Fruit fly (Drosophila melanogaster) whole organism, embryonic: ENCODE measurements around the gene Rpp20.

Experiments used
- ATbp ChIP-seq: fragments of 200-800 bp; sonication (Bioruptor generic); optimal IDR thresholded peaks from 2 replicates; lab custom pipeline; 2017; ENCODE audit warnings: missing biosample characterization, mild to moderate bottlenecking, missing genetic modification characterization, missing genetic modification reagents
- B-H2 ChIP-seq: fragments of 200-800 bp; sonication (Bioruptor generic); optimal IDR thresholded peaks from 2 replicates; lab custom pipeline; 2018; ENCODE audit warnings: missing biosample characterization, mild to moderate bottlenecking, missing genetic modification characterization
- Blimp-1 ChIP-seq: fragments of 200-800 bp; sonication (Bioruptor generic); optimal IDR thresholded peaks from 3 replicates; lab custom pipeline; 2018; ENCODE audit warnings: missing biosample characterization, missing genetic modification characterization, mild to moderate bottlenecking, moderate library complexity, missing genetic modification reagents
- CG11560 ChIP-seq: fragments of 200-800 bp; sonication (Bioruptor generic); IDR thresholded peaks from 3 replicates; pipeline ENCODE4 v1.3.6; 2022; ENCODE audit warnings: missing biosample characterization, missing genetic modification characterization
- CG12391 ChIP-seq: fragments of 200-800 bp; sonication (Bioruptor generic); optimal IDR thresholded peaks from 3 replicates; lab custom pipeline; 2018; ENCODE audit warnings: missing biosample characterization, mild to moderate bottlenecking, missing genetic modification characterization, moderate library complexity
- CG15011 ChIP-seq: fragments of 200-800 bp; sonication (Bioruptor generic); optimal IDR thresholded peaks from 3 replicates; lab custom pipeline; 2018; ENCODE audit warnings: missing biosample characterization, mild to moderate bottlenecking, missing genetic modification characterization
- CG15269 ChIP-seq: fragments of 200-800 bp; sonication (Bioruptor generic); optimal IDR thresholded peaks from 2 replicates; lab custom pipeline; 2018; ENCODE audit warnings: missing biosample characterization, mild to moderate bottlenecking, missing genetic modification characterization, moderate library complexity
- CG1529 ChIP-seq: fragments of 200-800 bp; sonication (Bioruptor generic); optimal IDR thresholded peaks from 3 replicates; lab custom pipeline; 2018; ENCODE audit warnings: missing biosample characterization, missing genetic modification characterization
- CG15514 ChIP-seq: fragments of 200-800 bp; sonication (Bioruptor generic); optimal IDR thresholded peaks from 3 replicates; lab custom pipeline; 2017; ENCODE audit warnings: missing biosample characterization, missing genetic modification characterization, mild to moderate bottlenecking, moderate library complexity, missing genetic modification reagents
- CG16813 ChIP-seq: fragments of 200-800 bp; sonication (Bioruptor generic); IDR thresholded peaks from 3 replicates; pipeline ENCODE4 v1.3.6; 2022; ENCODE audit warnings: missing biosample characterization, missing genetic modification characterization; ENCODE audit not compliant: partially characterized antibody
- CG16815 ChIP-seq: fragments of 200-800 bp; sonication (Bioruptor generic); optimal IDR thresholded peaks from 3 replicates; lab custom pipeline; 2017; ENCODE audit warnings: missing biosample characterization, mild to moderate bottlenecking, missing genetic modification characterization
- CG3163 ChIP-seq: fragments of 200-800 bp; sonication (Bioruptor generic); optimal IDR thresholded peaks from 3 replicates; lab custom pipeline; 2016; ENCODE audit warnings: missing biosample characterization, missing genetic modification characterization
- CG33557 ChIP-seq: fragments of 200-800 bp; sonication (Bioruptor generic); optimal IDR thresholded peaks from 2 replicates; lab custom pipeline; 2019; ENCODE audit warnings: missing biosample characterization, mild to moderate bottlenecking, missing genetic modification characterization, moderate library complexity
- CG34376 ChIP-seq: fragments of 200-800 bp; sonication (Bioruptor generic); optimal IDR thresholded peaks from 2 replicates; lab custom pipeline; 2018; ENCODE audit warnings: missing biosample characterization, mild to moderate bottlenecking, missing genetic modification characterization
- CG7839 ChIP-seq: fragments of 200-800 bp; sonication (Bioruptor generic); optimal IDR thresholded peaks from 3 replicates; lab custom pipeline; 2018; ENCODE audit warnings: missing biosample characterization, mild to moderate bottlenecking, missing genetic modification characterization, moderate library complexity
- CG8765 ChIP-seq: fragments of 200-800 bp; sonication (Bioruptor generic); IDR thresholded peaks from 2 replicates; pipeline ENCODE4 v1.3.6; 2022; ENCODE audit warnings: missing biosample characterization, missing genetic modification characterization
- CkIIα-i1 ChIP-seq: fragments of 200-800 bp; sonication (Bioruptor generic); IDR thresholded peaks from 2 replicates; pipeline ENCODE4 v1.3.6; 2022; ENCODE audit warnings: missing biosample characterization, missing genetic modification characterization
- D ChIP-seq, 2 experiments: fragments of 200-800 bp in 1 of 2; fragments of >200 bp in 1 of 2; sonication (Bioruptor generic) in 1 of 2; optimal IDR thresholded peaks; 2 replicates in 1 of 2; 3 replicates in 1 of 2; lab custom pipeline; 2017; ENCODE audit warnings: mild to moderate bottlenecking in 1 of 2, missing biosample characterization in 1 of 2, missing genetic modification characterization in 1 of 2, missing genetic modification reagents in 1 of 2
- GATAe ChIP-seq: fragments of 200-800 bp; sonication (Bioruptor generic); conservative IDR thresholded peaks from 2 replicates; pipeline ENCODE4 v1.3.6; 2022; ENCODE audit warnings: missing biosample characterization, missing genetic modification characterization
- Hr78 ChIP-seq, 2 experiments: fragments of 200-800 bp in 1 of 2; fragments of >200 bp in 1 of 2; sonication (Bioruptor generic) in 1 of 2; optimal IDR thresholded peaks; 2 replicates each; lab custom pipeline; 2017 to 2019; ENCODE audit warnings: missing biosample characterization in 2 of 2, missing genetic modification characterization in 2 of 2, mild to moderate bottlenecking in 1 of 2, moderate library complexity in 1 of 2
- NC2α ChIP-seq: fragments of 200-800 bp; sonication (Bioruptor generic); optimal IDR thresholded peaks from 2 replicates; lab custom pipeline; 2016; ENCODE audit warnings: missing biosample characterization, missing genetic modification characterization
- NK7.1 ChIP-seq: fragments of 200-800 bp; sonication (Bioruptor generic); optimal IDR thresholded peaks from 3 replicates; lab custom pipeline; 2016; ENCODE audit warnings: missing biosample characterization, missing genetic modification characterization
- Nf-YC ChIP-seq: fragments of 200-800 bp; optimal IDR thresholded peaks from 3 replicates; lab custom pipeline; 2019; ENCODE audit warnings: missing biosample characterization, mild to moderate bottlenecking, missing genetic modification characterization, moderate library complexity
- PHDP ChIP-seq: fragments of 200-800 bp; sonication (Bioruptor generic); optimal IDR thresholded peaks from 3 replicates; lab custom pipeline; 2018; ENCODE audit warnings: missing biosample characterization, mild to moderate bottlenecking, missing genetic modification characterization, moderate library complexity
- Sin3A ChIP-seq: fragments of >200 bp; optimal IDR thresholded peaks from 2 replicates; lab custom pipeline; 2018
- Six4 ChIP-seq: fragments of 200-800 bp; sonication (Bioruptor generic); optimal IDR thresholded peaks from 2 replicates; lab custom pipeline; 2016; ENCODE audit warnings: missing biosample characterization, missing genetic modification characterization
- Sox102F ChIP-seq: fragments of 200-800 bp; sonication (Bioruptor generic); optimal IDR thresholded peaks from 2 replicates; lab custom pipeline; 2018; ENCODE audit warnings: missing biosample characterization, mild to moderate bottlenecking, missing genetic modification characterization, moderate library complexity
- abd-A ChIP-seq: fragments of 200-800 bp; sonication (Bioruptor generic); optimal IDR thresholded peaks from 3 replicates; lab custom pipeline; 2019; ENCODE audit warnings: missing biosample characterization, mild to moderate bottlenecking, missing genetic modification characterization, moderate library complexity
- cad ChIP-seq: fragments of >200 bp; optimal IDR thresholded peaks from 2 replicates; lab custom pipeline; 2017; ENCODE audit warnings: missing biosample characterization, missing genetic modification characterization
- cg ChIP-seq: fragments of 200-800 bp; sonication (Bioruptor generic); optimal IDR thresholded peaks from 3 replicates; lab custom pipeline; 2019; ENCODE audit warnings: missing biosample characterization, mild to moderate bottlenecking, missing genetic modification characterization, moderate library complexity
- da ChIP-seq: fragments of 200-800 bp; sonication (Bioruptor generic); optimal IDR thresholded peaks from 2 replicates; lab custom pipeline; 2016; ENCODE audit warnings: missing biosample characterization, missing genetic modification characterization
- dmrt99B ChIP-seq: fragments of 200-800 bp; sonication (Bioruptor generic); optimal IDR thresholded peaks from 2 replicates; lab custom pipeline; 2018; ENCODE audit warnings: missing biosample characterization, mild to moderate bottlenecking, missing genetic modification characterization, moderate library complexity
- gsb ChIP-seq: fragments of 200-800 bp; sonication (Bioruptor generic); IDR thresholded peaks from 2 replicates; pipeline ENCODE4 v1.3.6; 2022; ENCODE audit warnings: missing biosample characterization, missing genetic modification characterization
- hkb ChIP-seq, 2 experiments: fragments of 200-800 bp in 1 of 2; fragments of >200 bp in 1 of 2; sonication (Bioruptor generic) in 1 of 2; IDR thresholded peaks in 1 of 2; optimal IDR thresholded peaks in 1 of 2; 2 replicates each; pipeline versions ENCODE4 v1.3.6 to Lab custom; 2017 to 2022; ENCODE audit warnings: missing biosample characterization in 1 of 2, missing genetic modification characterization in 1 of 2
- ind ChIP-seq: fragments of 200-800 bp; sonication (Bioruptor generic); optimal IDR thresholded peaks from 3 replicates; lab custom pipeline; 2016; ENCODE audit warnings: missing biosample characterization, missing genetic modification characterization
- lilli ChIP-seq: fragments of 200-800 bp; sonication (Bioruptor generic); optimal IDR thresholded peaks from 3 replicates; lab custom pipeline; 2016; ENCODE audit warnings: missing biosample characterization, missing genetic modification characterization
- lov ChIP-seq, 2 experiments: fragments of 200-800 bp in 1 of 2; fragments of >200 bp in 1 of 2; sonication (Bioruptor generic) in 1 of 2; IDR thresholded peaks in 1 of 2; optimal IDR thresholded peaks in 1 of 2; 2 replicates in 1 of 2; 3 replicates in 1 of 2; pipeline versions ENCODE4 v1.3.6 to Lab custom; 2017 to 2022; ENCODE audit warnings: missing biosample characterization in 1 of 2, missing genetic modification characterization in 1 of 2
- peb ChIP-seq: fragments of 200-800 bp; sonication (Bioruptor generic); IDR thresholded peaks from 2 replicates; pipeline ENCODE4 v1.3.6; 2022; ENCODE audit warnings: missing biosample characterization, missing genetic modification characterization
- pho ChIP-seq: fragments of 200-800 bp; sonication (Bioruptor generic); optimal IDR thresholded peaks from 2 replicates; lab custom pipeline; 2016; ENCODE audit warnings: missing biosample characterization, missing genetic modification characterization
- schlank ChIP-seq: fragments of 200-800 bp; sonication (Bioruptor generic); optimal IDR thresholded peaks from 2 replicates; lab custom pipeline; 2018; ENCODE audit warnings: missing biosample characterization, mild to moderate bottlenecking, missing genetic modification characterization
- sens ChIP-seq: fragments of 200-800 bp; sonication (Bioruptor generic); peaks from one replicate; lab custom pipeline; 2016; ENCODE audit warnings: missing biosample characterization, missing genetic modification characterization
- seq ChIP-seq: fragments of 200-800 bp; sonication (Bioruptor generic); IDR thresholded peaks from 2 replicates; pipeline ENCODE4 v1.3.6; 2022; ENCODE audit warnings: missing biosample characterization, missing genetic modification characterization
- sug ChIP-seq: fragments of 200-800 bp; optimal IDR thresholded peaks from 2 replicates; lab custom pipeline; 2019; ENCODE audit warnings: missing biosample characterization, mild to moderate bottlenecking, missing genetic modification characterization, moderate library complexity
- tll ChIP-seq, 2 experiments: fragments of 200-800 bp in 1 of 2; fragments of >200 bp in 1 of 2; sonication (Bioruptor generic) in 1 of 2; optimal IDR thresholded peaks; 2 replicates each; lab custom pipeline; 2017 to 2019; ENCODE audit warnings: missing biosample characterization in 2 of 2, missing genetic modification characterization in 2 of 2, mild to moderate bottlenecking in 1 of 2, moderate library complexity in 1 of 2
- toy ChIP-seq: fragments of 200-800 bp; sonication (Bioruptor generic); IDR thresholded peaks from 2 replicates; pipeline ENCODE4 v1.3.6; 2022; ENCODE audit warnings: missing biosample characterization, missing genetic modification characterization
- trem ChIP-seq: fragments of 200-800 bp; optimal IDR thresholded peaks from 3 replicates; lab custom pipeline; 2019; ENCODE audit warnings: missing biosample characterization, mild to moderate bottlenecking, missing genetic modification characterization, moderate library complexity
- wor ChIP-seq: fragments of 200-800 bp; sonication (Bioruptor generic); IDR thresholded peaks from 2 replicates; pipeline ENCODE4 v1.3.6; 2022; ENCODE audit warnings: missing biosample characterization, missing genetic modification characterization
- zen2 ChIP-seq: fragments of 200-800 bp; sonication (Bioruptor generic); IDR thresholded peaks from 3 replicates; pipeline ENCODE4 v1.3.6; 2022; ENCODE audit warnings: missing biosample characterization, missing genetic modification characterization; ENCODE audit not compliant: partially characterized antibody
- zf30C ChIP-seq: fragments of 200-800 bp; sonication (Bioruptor generic); optimal IDR thresholded peaks from 3 replicates; lab custom pipeline; 2018; ENCODE audit warnings: missing biosample characterization, mild to moderate bottlenecking, missing genetic modification characterization
- zfh1 ChIP-seq: fragments of 200-800 bp; sonication (Bioruptor generic); IDR thresholded peaks from 3 replicates; pipeline ENCODE4 v1.3.6; 2022; ENCODE audit warnings: missing biosample characterization, missing genetic modification characterization

The Rpp20 gene

DNA sequence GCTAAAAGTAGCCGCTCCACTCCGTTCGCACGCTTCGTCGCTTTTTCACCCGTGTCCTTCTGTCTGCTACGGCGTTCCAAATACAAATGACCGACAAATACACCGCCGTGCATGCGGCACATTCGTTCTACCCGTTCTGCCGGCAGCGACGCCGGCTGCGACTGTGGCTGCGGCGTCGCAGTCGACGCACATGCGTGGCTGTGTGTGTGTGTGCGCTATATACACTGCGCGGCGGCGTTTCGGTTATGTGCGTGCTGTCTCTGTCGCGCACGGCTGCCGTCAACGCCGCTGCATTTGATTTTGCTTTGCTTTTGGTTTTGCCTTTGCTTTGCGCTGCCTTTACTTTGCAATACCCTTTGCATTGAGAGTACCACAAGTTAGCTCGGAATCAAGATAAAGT lies 39.2 kb downstream of the Rpp20 start, which contains the start of gene zld (continued):
- TF ChIP-seq da: no peak
- TF ChIP-seq abd-A: no peak
- TF ChIP-seq CG16815 (GFP tag; lab: Kevin White, UChicago): no peak
- TF ChIP-seq ind (GFP tag; lab: Kevin White, UChicago): no peak
- no peak for TF ChIP-seq Sin3A (lab: Kevin White, UChicago)
- peak in 1 of 2 experiments; percentile 32 for TF ChIP-seq tll (GFP tag; optimal IDR thresholded peaks at IDR 0.05; lab: Kevin White, UChicago)
- TF ChIP-seq hkb (optimal IDR thresholded peaks at IDR 0.05; lab: Kevin White, UChicago): no peak
- TF ChIP-seq hkb (GFP tag; IDR thresholded peaks at IDR 0.05; lab: Robert Waterston, UW): no peak
- no peak for TF ChIP-seq Six4 (GFP tag; lab: Kevin White, UChicago)
- TF ChIP-seq CG16813 (GFP tag; lab: Robert Waterston, UW): no peak
- no peak for TF ChIP-seq CG15269
- no peak for TF ChIP-seq CG1529 (GFP tag; lab: Kevin White, UChicago)
- TF ChIP-seq sens (GFP tag; lab: Kevin White, UChicago): peak; percentile 85
- TF ChIP-seq CG12391 (tag; lab: Kevin White, UChicago): peak; percentile 6
- TF ChIP-seq CG15514: no peak
- peak; percentile 18 for TF ChIP-seq Nf-YC (tag; lab: Kevin White, UChicago)
- no peak for TF ChIP-seq Hr78 (GFP tag; optimal IDR thresholded peaks at IDR 0.05; lab: Kevin White, UChicago)
- TF ChIP-seq gsb (GFP tag; lab: Robert Waterston, UW): no peak
- no peak for TF ChIP-seq CG15011 (GFP tag; lab: Kevin White, UChicago)
- peak; percentile 54; the same call in 2 of the 3 replicates for TF ChIP-seq zfh1 (GFP tag; lab: Robert Waterston, UW)
- no peak for TF ChIP-seq GATAe
- no peak for TF ChIP-seq lov (optimal IDR thresholded peaks at IDR 0.05; lab: Kevin White, UChicago)
- 0 out of 3 replicates have a peak, but pooled peaks have one; percentile 60 for TF ChIP-seq lov (GFP tag; IDR thresholded peaks at IDR 0.05; lab: Robert Waterston, UW)
- TF ChIP-seq CG34376 (GFP tag; lab: Kevin White, UChicago): no peak
- TF ChIP-seq CkIIα-i1 (GFP tag; lab: Robert Waterston, UW): no peak
- TF ChIP-seq cg: peak; percentile 89
- TF ChIP-seq cad: no peak
- no peak for TF ChIP-seq CG3163
- TF ChIP-seq zf30C (GFP tag; lab: Kevin White, UChicago): peak; percentile 60
- no peak for TF ChIP-seq toy (GFP tag; lab: Robert Waterston, UW)
- TF ChIP-seq trem (tag; lab: Kevin White, UChicago): no peak
- no peak for TF ChIP-seq CG7839 (tag; lab: Kevin White, UChicago)
- no peak for TF ChIP-seq B-H2
- no peak for TF ChIP-seq pho (GFP tag; lab: Kevin White, UChicago)
- no peak for TF ChIP-seq peb (GFP tag; lab: Robert Waterston, UW)
- TF ChIP-seq seq (GFP tag; lab: Robert Waterston, UW): no peak
- TF ChIP-seq PHDP: no peak
- no peak for TF ChIP-seq Blimp-1 (GFP tag; lab: Kevin White, UChicago)
- TF ChIP-seq zen2: no peak
- TF ChIP-seq CG11560 (tag; lab: Robert Waterston, UW): no peak
- TF ChIP-seq CG33557: no peak
- TF ChIP-seq NK7.1: no peak
- TF ChIP-seq lilli (GFP tag; lab: Kevin White, UChicago): no peak
- no peak for TF ChIP-seq wor (GFP tag; lab: Robert Waterston, UW)
- TF ChIP-seq dmrt99B (tag; lab: Kevin White, UChicago): no peak
- no peak for TF ChIP-seq schlank
- TF ChIP-seq ATbp: peak; percentile 83
- TF ChIP-seq NC2α: no peak
- TF ChIP-seq sug (tag; lab: Kevin White, UChicago): no peak
- TF ChIP-seq Sox102F (GFP tag; lab: Kevin White, UChicago): no peak
- TF ChIP-seq CG8765 (GFP tag; lab: Robert Waterston, UW): no peak
- no peak for TF ChIP-seq D (optimal IDR thresholded peaks at IDR 0.05; lab: Kevin White, UChicago)
- no peak for TF ChIP-seq D (GFP tag; optimal IDR thresholded peaks at IDR 0.05; lab: Kevin White, UChicago)
